Worm (Caenorhabditis elegans) whole organism, young adult: Measurements from ENCODE around the gene tebp-1.

Source experiments
- B0035.1 ChIP-seq: sonication (generic microtip); optimal IDR thresholded peaks from 2 replicates; lab custom pipeline; 2016; ENCODE audit warnings: missing genetic modification characterization, mild to moderate bottlenecking, missing compliant biosample characterization, missing genotype, missing genetic modification reagents
- D2030.7 ChIP-seq: fragments of 200-800 bp; sonication (Bioruptor generic); IDR thresholded peaks from 2 replicates; pipeline ENCODE4 v1.3.6; 2022; ENCODE audit warnings: missing genetic modification reagents, missing genetic modification characterization, missing compliant biosample characterization
- F33H1.4 ChIP-seq: fragments of 200-800 bp; sonication (Bioruptor generic); IDR thresholded peaks from 2 replicates; pipeline ENCODE4 v1.3.6; 2022; ENCODE audit warnings: missing genetic modification reagents, missing genetic modification characterization, missing compliant biosample characterization
- F37B4.10 ChIP-seq: fragments of 200-800 bp; sonication (Bioruptor generic); IDR thresholded peaks from 2 replicates; pipeline ENCODE4 v1.3.6; 2022; ENCODE audit warnings: missing genetic modification characterization, missing compliant biosample characterization
- F49E8.2 ChIP-seq: sonication (generic microtip); optimal IDR thresholded peaks from 3 replicates; lab custom pipeline; 2017; ENCODE audit warnings: missing genetic modification characterization, mild to moderate bottlenecking, missing compliant biosample characterization, antibody characterized with exemption, moderate library complexity; ENCODE audit not compliant: insufficient read depth
- T26A5.8 ChIP-seq: sonication (generic microtip); optimal IDR thresholded peaks from 2 replicates; lab custom pipeline; 2016; ENCODE audit warnings: missing genetic modification characterization, missing compliant biosample characterization
- Y56A3A.18 ChIP-seq: fragments of 200-800 bp; sonication (Bioruptor generic); IDR thresholded peaks from 2 replicates; pipeline ENCODE4 v1.3.6; 2022; ENCODE audit warnings: missing genetic modification reagents, missing genetic modification characterization, missing compliant biosample characterization
- Y79H2A.3 ChIP-seq: fragments of 200-800 bp; sonication (Bioruptor generic); conservative IDR thresholded peaks from 2 replicates; pipeline ENCODE4 v1.3.6; 2022; ENCODE audit warnings: missing genetic modification reagents, missing genetic modification characterization, missing compliant biosample characterization
- akir-1 ChIP-seq: fragments of 200-800 bp; sonication (Bioruptor generic); optimal IDR thresholded peaks from 2 replicates; lab custom pipeline; 2018; ENCODE audit warnings: mild to moderate bottlenecking, missing genetic modification characterization, moderate library complexity, missing compliant biosample characterization
- aptf-3 ChIP-seq: fragments of 200-800 bp; sonication (Bioruptor generic); IDR thresholded peaks from 2 replicates; pipeline ENCODE4 v1.3.6; 2022; ENCODE audit warnings: missing genetic modification characterization, missing compliant biosample characterization
- athp-1 ChIP-seq: sonication (generic microtip); optimal IDR thresholded peaks from 2 replicates; lab custom pipeline; 2017; ENCODE audit warnings: mild to moderate bottlenecking, missing genetic modification characterization, missing compliant biosample characterization
- attf-5 ChIP-seq: fragments of 200-800 bp; sonication (Bioruptor generic); optimal IDR thresholded peaks from 2 replicates; lab custom pipeline; 2018; ENCODE audit warnings: mild to moderate bottlenecking, missing genetic modification characterization, missing compliant biosample characterization
- attf-6 ChIP-seq: fragments of 200-800 bp; sonication (Bioruptor generic); IDR thresholded peaks from 2 replicates; pipeline ENCODE4 v1.3.6; 2022; ENCODE audit warnings: missing genetic modification reagents, missing genetic modification characterization, missing compliant biosample characterization
- bed-1 ChIP-seq: fragments of 200-800 bp; sonication (Bioruptor generic); IDR thresholded peaks from 2 replicates; pipeline ENCODE4 v1.3.6; 2022; ENCODE audit warnings: missing genetic modification reagents, missing genetic modification characterization, missing compliant biosample characterization
- ceh-100 ChIP-seq: fragments of 200-800 bp; sonication (Bioruptor generic); IDR thresholded peaks from 2 replicates; pipeline ENCODE4 v1.3.6; 2022; ENCODE audit warnings: missing genetic modification reagents, missing genetic modification characterization, missing compliant biosample characterization
- ceh-40 ChIP-seq: fragments of 200-800 bp; sonication (Bioruptor generic); IDR thresholded peaks from 2 replicates; pipeline ENCODE4 v1.3.6; 2022; ENCODE audit warnings: missing genetic modification characterization, missing compliant biosample characterization
- ceh-79 ChIP-seq: sonication (generic microtip); optimal IDR thresholded peaks from 2 replicates; lab custom pipeline; 2017; ENCODE audit warnings: mild to moderate bottlenecking, missing genetic modification characterization, missing compliant biosample characterization
- chd-7 ChIP-seq: sonication (generic microtip); optimal IDR thresholded peaks from 2 replicates; lab custom pipeline; 2016; ENCODE audit warnings: mild to moderate bottlenecking, missing genetic modification characterization, moderate library complexity, missing compliant biosample characterization
- egl-44 ChIP-seq: fragments of 200-800 bp; sonication (Bioruptor generic); IDR thresholded peaks from 2 replicates; pipeline ENCODE4 v1.3.6; 2022; ENCODE audit warnings: missing genetic modification reagents, missing genetic modification characterization, missing compliant biosample characterization
- egrh-3 ChIP-seq: fragments of 200-800 bp; sonication (Bioruptor generic); IDR thresholded peaks from 2 replicates; pipeline ENCODE4 v1.3.6; 2022; ENCODE audit warnings: missing genetic modification reagents, missing genetic modification characterization, missing compliant biosample characterization
- ets-4 ChIP-seq: fragments of 200-800 bp; sonication (Bioruptor generic); optimal IDR thresholded peaks from 2 replicates; lab custom pipeline; 2018; ENCODE audit warnings: mild to moderate bottlenecking, missing genetic modification characterization, missing compliant biosample characterization
- fkh-3 ChIP-seq: sonication (generic microtip); optimal IDR thresholded peaks from 2 replicates; lab custom pipeline; 2016; ENCODE audit warnings: mild to moderate bottlenecking, missing genetic modification characterization, missing compliant biosample characterization
- hlh-12 ChIP-seq: sonication (generic microtip); optimal IDR thresholded peaks from 2 replicates; lab custom pipeline; 2016; ENCODE audit warnings: missing genetic modification characterization, missing compliant biosample characterization
- hmg-1.2 ChIP-seq: fragments of 200-800 bp; sonication (Bioruptor generic); IDR thresholded peaks from 2 replicates; pipeline ENCODE4 v1.3.6; 2022; ENCODE audit warnings: missing genetic modification reagents, missing genetic modification characterization, missing compliant biosample characterization
- hmg-20 ChIP-seq: fragments of 200-800 bp; sonication (Bioruptor generic); IDR thresholded peaks from 2 replicates; pipeline ENCODE4 v1.3.6; 2022; ENCODE audit warnings: missing genetic modification reagents, missing genetic modification characterization, missing compliant biosample characterization
- hrde-1 ChIP-seq: sonication (generic microtip); optimal IDR thresholded peaks from 2 replicates; lab custom pipeline; 2016; ENCODE audit warnings: missing genetic modification characterization, mild to moderate bottlenecking, missing compliant biosample characterization, moderate library complexity, missing genotype, missing genetic modification reagents, borderline replicate concordance
- lin-26 ChIP-seq: fragments of 200-800 bp; sonication (Bioruptor generic); IDR thresholded peaks from 2 replicates; pipeline ENCODE4 v1.3.6; 2022; ENCODE audit warnings: missing genetic modification reagents, missing genetic modification characterization, missing compliant biosample characterization
- lin-40 ChIP-seq: sonication (generic microtip); optimal IDR thresholded peaks from 2 replicates; lab custom pipeline; 2016; ENCODE audit warnings: missing genetic modification characterization, mild to moderate bottlenecking, missing compliant biosample characterization, missing genotype, missing genetic modification reagents
- lin-54 ChIP-seq: fragments of 200-800 bp; sonication (Bioruptor generic); optimal IDR thresholded peaks from 2 replicates; lab custom pipeline; 2018; ENCODE audit warnings: mild to moderate bottlenecking, missing genetic modification characterization, missing compliant biosample characterization
- madf-6 ChIP-seq: fragments of 200-800 bp; sonication (Bioruptor generic); IDR thresholded peaks from 2 replicates; pipeline ENCODE4 v1.3.6; 2022; ENCODE audit warnings: missing genetic modification reagents, missing genetic modification characterization, missing compliant biosample characterization
- mxl-1 ChIP-seq: sonication (generic microtip); optimal IDR thresholded peaks from 2 replicates; lab custom pipeline; 2016; ENCODE audit warnings: missing genetic modification characterization, missing compliant biosample characterization
- nhr-120 ChIP-seq: fragments of 200-800 bp; sonication (Bioruptor generic); IDR thresholded peaks from 2 replicates; pipeline ENCODE4 v1.3.6; 2022; ENCODE audit warnings: missing genetic modification characterization, missing compliant biosample characterization
- pbrm-1 ChIP-seq: fragments of 200-800 bp; sonication (Bioruptor generic); IDR thresholded peaks from 2 replicates; pipeline ENCODE4 v1.3.6; 2022; ENCODE audit warnings: missing genetic modification reagents, missing genetic modification characterization, missing compliant biosample characterization
- rec-8 ChIP-seq, 2 experiments: sonication (generic microtip); optimal IDR thresholded peaks; 2 replicates each; lab custom pipeline; 2016; ENCODE audit warnings: mild to moderate bottlenecking in 2 of 2, missing genetic modification characterization in 2 of 2, missing genetic modification reagents in 2 of 2, missing genotype in 2 of 2, missing biosample characterization in 1 of 2, missing compliant biosample characterization in 1 of 2, moderate library complexity in 1 of 2
- sdz-38 ChIP-seq: sonication (generic microtip); optimal IDR thresholded peaks from 2 replicates; lab custom pipeline; 2016; ENCODE audit warnings: missing genotype, missing genetic modification characterization, missing compliant biosample characterization
- somi-1 ChIP-seq: fragments of 200-800 bp; sonication (Bioruptor generic); optimal IDR thresholded peaks from 2 replicates; lab custom pipeline; 2018; ENCODE audit warnings: mild to moderate bottlenecking, missing genetic modification characterization, missing compliant biosample characterization
- sptf-2 ChIP-seq: fragments of 200-800 bp; sonication (Bioruptor generic); optimal IDR thresholded peaks from 2 replicates; lab custom pipeline; 2018; ENCODE audit warnings: mild to moderate bottlenecking, missing genetic modification characterization, missing compliant biosample characterization
- xnd-1 ChIP-seq: sonication (generic microtip); optimal IDR thresholded peaks from 2 replicates; lab custom pipeline; 2016; ENCODE audit warnings: missing genotype, missing genetic modification reagents, missing genetic modification characterization, missing compliant biosample characterization
- zfh-2 ChIP-seq: fragments of 200-800 bp; sonication (Bioruptor generic); conservative IDR thresholded peaks from 2 replicates; pipeline ENCODE4 v1.3.6; 2022; ENCODE audit warnings: missing genetic modification reagents, missing genetic modification characterization, missing compliant biosample characterization
- ztf-22 ChIP-seq: fragments of 200-800 bp; sonication (Bioruptor generic); optimal IDR thresholded peaks from 2 replicates; lab custom pipeline; 2018; ENCODE audit warnings: mild to moderate bottlenecking, missing genetic modification characterization, moderate library complexity, missing compliant biosample characterization
- ztf-25 ChIP-seq: fragments of 200-800 bp; sonication (Bioruptor generic); IDR thresholded peaks from 2 replicates; pipeline ENCODE4 v1.3.6; 2022; ENCODE audit warnings: missing genetic modification reagents, missing genetic modification characterization, missing compliant biosample characterization
- ztf-26 ChIP-seq: sonication (generic microtip); optimal IDR thresholded peaks from 2 replicates; lab custom pipeline; 2017; ENCODE audit warnings: missing genetic modification characterization, missing compliant biosample characterization
- ztf-6 ChIP-seq: fragments of 200-800 bp; sonication (Bioruptor generic); IDR thresholded peaks from 2 replicates; pipeline ENCODE4 v1.3.6; 2022; ENCODE audit warnings: missing genetic modification reagents, missing genetic modification characterization, missing compliant biosample characterization

Gene tebp-1

ce11 chrII:14318027-14318426, 43.8 kb upstream of the tebp-1 start, which contains the start of gene Y54G11A.14:
Y54G11A.14 (plus strand) TSS chrII:14318158.
- TF ChIP-seq egrh-3 (peak; percentile 68), sptf-2 (no peak), F37B4.10 (GFP tag; lab: Robert Waterston, UW) (no peak), somi-1 (GFP tag; lab: Kevin White, UChicago) (no peak), akir-1 (peak; percentile 3), zfh-2 (GFP tag; lab: Robert Waterston, UW) (peak; percentile 76; the same call in 1 of the 2 replicates)

ce11 chrII:14319227-14319626, 42.6 kb upstream of the tebp-1 start:
- TF ChIP-seq athp-1 (tag; lab: Kevin White, UChicago) (no peak), madf-6 (GFP tag; lab: Robert Waterston, UW) (no peak), nhr-120 (GFP tag; lab: Robert Waterston, UW) (no peak), ztf-22 (no peak), D2030.7 (no peak), attf-5 (GFP tag; lab: Kevin White, UChicago) (peak; percentile 11), xnd-1 (tag; lab: Kevin White, UChicago) (no peak), lin-54 (GFP tag; lab: Kevin White, UChicago) (no peak), attf-6 (GFP tag; lab: Robert Waterston, UW) (no peak), hrde-1 (no peak), ceh-100 (GFP tag; lab: Robert Waterston, UW) (no peak), lin-26 (GFP tag; lab: Robert Waterston, UW) (0 out of 2 replicates have a peak, but pooled peaks have one; percentile 9), hlh-12 (tag; lab: Kevin White, UChicago) (no peak), hmg-1.2 (GFP tag; lab: Robert Waterston, UW) (no peak), ztf-6 (GFP tag; lab: Robert Waterston, UW) (no peak), ceh-79 (tag; lab: Kevin White, UChicago) (no peak), fkh-3 (tag; lab: Kevin White, UChicago) (no peak), Y79H2A.3 (no peak), T26A5.8 (no peak), mxl-1 (tag; lab: Kevin White, UChicago) (no peak), F49E8.2 (tag; lab: Kevin White, UChicago) (no peak), pbrm-1 (GFP tag; lab: Robert Waterston, UW) (no peak), B0035.1 (tag; lab: Kevin White, UChicago) (no peak), ztf-26 (no peak), zfh-2 (GFP tag; lab: Robert Waterston, UW) (peak; percentile 88; the same call in 1 of the 2 replicates), sdz-38 (tag; lab: Kevin White, UChicago) (no peak), aptf-3 (no peak), ceh-40 (GFP tag; lab: Robert Waterston, UW) (no peak), ztf-25 (GFP tag; lab: Robert Waterston, UW) (no peak), F33H1.4 (GFP tag; lab: Robert Waterston, UW) (no peak), bed-1 (GFP tag; lab: Robert Waterston, UW) (no peak), chd-7 (tag; lab: Kevin White, UChicago) (no peak), lin-40 (tag; lab: Kevin White, UChicago) (no peak), egrh-3 (peak; percentile 85), rec-8 (tag; optimal IDR thresholded peaks at IDR 0.05; lab: Kevin White, UChicago) (no peak), hmg-20 (GFP tag; lab: Robert Waterston, UW) (no peak), egl-44 (GFP tag; lab: Robert Waterston, UW) (no peak), Y56A3A.18 (GFP tag; lab: Robert Waterston, UW) (0 out of 2 replicates have a peak, but pooled peaks have one; percentile 21), ets-4 (GFP tag; lab: Kevin White, UChicago) (no peak)
